Fruit fly (Drosophila melanogaster) S2 (cell line): ENCODE data around the gene sturkopf.

ENCODE experiments used
- CG8478 ChIP-seq: fragments of >200 bp; optimal IDR thresholded peaks from 2 replicates; lab custom pipeline; 2018
- CTCF ChIP-seq, 2 experiments: fragments of >200 bp; optimal IDR thresholded peaks; 2 replicates each; lab custom pipeline; 2018

- TF ChIP-seq CG8478 (lab: Kevin White, UChicago) (no peak), CTCF (optimal IDR thresholded peaks at IDR 0.05; lab: Kevin White, UChicago) (peak; percentile 31 to 47)
Measured at dm6 chr3L:1307005-1307632, 6.1 kb downstream of the sturkopf start, which contains the start of the genes Ctr9 and Nt5a.
